Fruit fly (Drosophila melanogaster): ENCODE data around the gene CG17593.

- TF ChIP-seq Dfd (GFP tag; optimal IDR thresholded peaks at IDR 0.05) (no peak), Dif (GFP tag; optimal IDR thresholded peaks at IDR 0.05; ENCODE audit: partially characterized antibody) (no peak), sage (GFP tag; optimal IDR thresholded peaks at IDR 0.05) (no peak), Myc (optimal IDR thresholded peaks at IDR 0.05) (no peak), psq (GFP tag; optimal IDR thresholded peaks at IDR 0.05) (no peak), CG32264 (GFP tag; optimal IDR thresholded peaks at IDR 0.05) (no peak), Hr78 (GFP tag; optimal IDR thresholded peaks at IDR 0.05) (no peak), lola (GFP tag; optimal IDR thresholded peaks at IDR 0.05) (no peak), pan (optimal IDR thresholded peaks at IDR 0.05) (no peak), Vsx2 (GFP tag; optimal IDR thresholded peaks at IDR 0.05; ENCODE audit: partially characterized antibody) (no peak), Abd-B (GFP tag; optimal IDR thresholded peaks at IDR 0.05) (no peak), h (GFP tag; optimal IDR thresholded peaks at IDR 0.05) (peak; percentile 43)
Observed at dm6 chr2L:3558299-3558698, 43.6 kb downstream of the CG17593 start.
